Worm (Caenorhabditis elegans) whole organism, L4/young adult: Measurements from ENCODE around the gene nfki-1.

Experiments used
- dao-5 ChIP-seq: sonication (generic microtip); optimal IDR thresholded peaks from 2 replicates; lab custom pipeline; 2016; ENCODE audit warnings: missing genotype, missing genetic modification characterization, moderate library complexity, missing compliant biosample characterization
- him-1 ChIP-seq: sonication (generic microtip); optimal IDR thresholded peaks from 2 replicates; lab custom pipeline; 2016; ENCODE audit warnings: missing genotype, missing genetic modification reagents, missing genetic modification characterization, missing compliant biosample characterization

- TF ChIP-seq him-1 (tag; lab: Kevin White, UChicago) (peak; percentile 93), dao-5 (peak; percentile 80)
Observed at ce11 chrX:15353874-15354480, 1.1 kb upstream of the nfki-1 start.
